Worm (Caenorhabditis elegans) whole organism, L1 larva: ENCODE results near the gene F21C10.11.

Experiments used
- ama-1 ChIP-seq: fragments of 150-350 bp; optimal IDR thresholded peaks from 2 replicates; lab custom pipeline; 2014
- ceh-63 ChIP-seq: fragments of 200-800 bp; sonication (Bioruptor generic); optimal IDR thresholded peaks from 2 replicates; lab custom pipeline; 2018; ENCODE audit warnings: mild to moderate bottlenecking, missing genetic modification characterization, missing compliant biosample characterization
- ceh-82 ChIP-seq, 3 experiments: fragments of 150-350 bp in 1 of 3; sonication (generic microtip) in 2 of 3; optimal IDR thresholded peaks; 2 replicates each; lab custom pipeline; 2014 to 2017; ENCODE audit warnings: missing biosample characterization in 3 of 3, missing genetic modification characterization in 3 of 3
- ceh-90 ChIP-seq: sonication (generic microtip); optimal IDR thresholded peaks from 2 replicates; lab custom pipeline; 2016; ENCODE audit warnings: missing genetic modification characterization, missing compliant biosample characterization
- ces-1 ChIP-seq: fragments of 150-350 bp; optimal IDR thresholded peaks from 2 replicates; lab custom pipeline; 2014; ENCODE audit warnings: missing biosample characterization, missing genetic modification reagents, missing genetic modification characterization
- dsc-1 ChIP-seq: sonication (generic microtip); optimal IDR thresholded peaks from 2 replicates; lab custom pipeline; 2016; ENCODE audit warnings: mild to moderate bottlenecking, missing genetic modification characterization, missing compliant biosample characterization
- efl-1 ChIP-seq, 4 experiments: fragments of 150-350 bp; optimal IDR thresholded peaks in 3 of 4; peaks in 1 of 4; 1 replicate in 1 of 4; 2 replicates in 3 of 4; lab custom pipeline; 2014; ENCODE audit warnings: missing biosample characterization in 2 of 4, missing genetic modification characterization in 2 of 4, missing genetic modification reagents in 2 of 4
- egl-13 ChIP-seq: sonication (generic microtip); optimal IDR thresholded peaks from 2 replicates; lab custom pipeline; 2016; ENCODE audit warnings: missing genotype, missing genetic modification reagents, missing genetic modification characterization, missing compliant biosample characterization
- elt-3 ChIP-seq, 6 experiments: fragments of 150-350 bp in 1 of 6; sonication (generic microtip); optimal IDR thresholded peaks; 2 replicates each; lab custom pipeline; 2017 to 2018; ENCODE audit warnings: missing biosample characterization in 6 of 6, missing genetic modification characterization in 6 of 6, inconsistent platforms in 1 of 6
- fkh-4 ChIP-seq: sonication (generic microtip); optimal IDR thresholded peaks from 2 replicates; lab custom pipeline; 2016; ENCODE audit warnings: missing compliant biosample characterization, missing genetic modification characterization, borderline replicate concordance
- fkh-8 ChIP-seq: sonication (generic microtip); optimal IDR thresholded peaks from 2 replicates; lab custom pipeline; 2016; ENCODE audit warnings: mild to moderate bottlenecking, missing genetic modification characterization, missing compliant biosample characterization
- fos-1 ChIP-seq: fragments of 150-350 bp; optimal IDR thresholded peaks from 2 replicates; lab custom pipeline; 2014; ENCODE audit warnings: missing biosample characterization, missing genetic modification characterization
- grh-1 ChIP-seq: fragments of 200-800 bp; sonication (Bioruptor generic); IDR thresholded peaks from 2 replicates; pipeline ENCODE4 v1.3.6; 2022; ENCODE audit warnings: missing genetic modification reagents, missing genetic modification characterization, missing compliant biosample characterization
- hlh-4 ChIP-seq: sonication (generic microtip); optimal IDR thresholded peaks from 2 replicates; lab custom pipeline; 2016; ENCODE audit warnings: mild to moderate bottlenecking, missing genetic modification characterization, missing compliant biosample characterization
- hpl-2 ChIP-seq: fragments of 150-350 bp; optimal IDR thresholded peaks from 2 replicates; lab custom pipeline; 2014; ENCODE audit warnings: missing biosample characterization, missing genetic modification reagents, missing genetic modification characterization
- jun-1 ChIP-seq: fragments of 150-350 bp; optimal IDR thresholded peaks from 2 replicates; lab custom pipeline; 2014; ENCODE audit warnings: missing biosample characterization, missing genetic modification reagents, missing genetic modification characterization
- lin-14 ChIP-seq: fragments of 200-800 bp; sonication (Bioruptor generic); optimal IDR thresholded peaks from 2 replicates; lab custom pipeline; 2018; ENCODE audit warnings: mild to moderate bottlenecking, missing genetic modification characterization, moderate library complexity, missing compliant biosample characterization
- lsy-2 ChIP-seq, 2 experiments: fragments of 150-350 bp; optimal IDR thresholded peaks; 2 replicates each; lab custom pipeline; 2014; ENCODE audit warnings: missing biosample characterization in 2 of 2, missing genetic modification characterization in 2 of 2
- mdl-1 ChIP-seq, 2 experiments: fragments of 150-350 bp; optimal IDR thresholded peaks; 2 replicates each; lab custom pipeline; 2014 to 2017; ENCODE audit warnings: missing biosample characterization in 2 of 2, missing genetic modification characterization in 2 of 2, inconsistent platforms in 1 of 2
- mep-1 ChIP-seq: fragments of 150-350 bp; optimal IDR thresholded peaks from 2 replicates; lab custom pipeline; 2014; ENCODE audit warnings: missing biosample characterization, missing genetic modification characterization
- nhr-11 ChIP-seq: fragments of 150-350 bp; optimal IDR thresholded peaks from 2 replicates; lab custom pipeline; 2014; ENCODE audit warnings: missing biosample characterization, missing genetic modification characterization
- nhr-20 ChIP-seq: sonication (generic microtip); optimal IDR thresholded peaks from 2 replicates; lab custom pipeline; 2016; ENCODE audit warnings: mild to moderate bottlenecking, missing genetic modification characterization, missing compliant biosample characterization
- nhr-47 ChIP-seq: sonication (generic microtip); optimal IDR thresholded peaks from 2 replicates; lab custom pipeline; 2016; ENCODE audit warnings: mild to moderate bottlenecking, missing genetic modification characterization, moderate library complexity, missing compliant biosample characterization
- nhr-71 ChIP-seq: sonication (generic microtip); optimal IDR thresholded peaks from 2 replicates; lab custom pipeline; 2016; ENCODE audit warnings: mild to moderate bottlenecking, missing genetic modification characterization, moderate library complexity, missing compliant biosample characterization
- nhr-76 ChIP-seq: sonication (generic microtip); optimal IDR thresholded peaks from 2 replicates; lab custom pipeline; 2017; ENCODE audit warnings: missing biosample characterization, missing genetic modification characterization
- nhr-77 ChIP-seq: fragments of 150-350 bp; optimal IDR thresholded peaks from 2 replicates; lab custom pipeline; 2014; ENCODE audit warnings: missing biosample characterization, missing genetic modification characterization
- nhr-85 ChIP-seq: sonication (generic microtip); peaks from one replicate; lab custom pipeline; 2016; ENCODE audit warnings: missing genetic modification characterization, inconsistent platforms, missing compliant biosample characterization
- nhr-90 ChIP-seq: sonication (generic microtip); optimal IDR thresholded peaks from 2 replicates; lab custom pipeline; 2016; ENCODE audit warnings: mild to moderate bottlenecking, missing genetic modification characterization, missing compliant biosample characterization; ENCODE audit not compliant: poor library complexity
- pax-3 ChIP-seq: fragments of 200-800 bp; sonication (Bioruptor generic); optimal IDR thresholded peaks from 2 replicates; lab custom pipeline; 2018; ENCODE audit warnings: mild to moderate bottlenecking, missing genetic modification characterization, moderate library complexity, missing compliant biosample characterization
- snpc-4 ChIP-seq: fragments of 150-350 bp; optimal IDR thresholded peaks from 2 replicates; lab custom pipeline; 2014; ENCODE audit warnings: missing biosample characterization, missing genetic modification characterization
- sox-4 ChIP-seq: sonication (generic microtip); optimal IDR thresholded peaks from 2 replicates; lab custom pipeline; 2016; ENCODE audit warnings: missing genetic modification characterization, missing compliant biosample characterization
- swsn-7 ChIP-seq: sonication (generic microtip); optimal IDR thresholded peaks from 2 replicates; lab custom pipeline; 2016; ENCODE audit warnings: missing genetic modification characterization, missing compliant biosample characterization
- tbx-2 ChIP-seq: sonication (generic microtip); optimal IDR thresholded peaks from 2 replicates; lab custom pipeline; 2016; ENCODE audit warnings: missing genetic modification characterization, missing compliant biosample characterization
- xbp-1 ChIP-seq: sonication (generic microtip); optimal IDR thresholded peaks from 2 replicates; lab custom pipeline; 2016; ENCODE audit warnings: missing genetic modification characterization, missing compliant biosample characterization

Gene F21C10.11

ce11 chrV:9128562-9128961 lies 5.3 kb downstream of the F21C10.11 start (continued):
- TF ChIP-seq egl-13: peak; percentile 76

- TF ChIP-seq efl-1 (optimal IDR thresholded peaks at IDR 0.05; lab: Kevin White, UChicago): no peak
- peak in 1 of 2 experiments; percentile 60 for TF ChIP-seq efl-1 (GFP tag; optimal IDR thresholded peaks at IDR 0.05 in 1 of 2; lab: Kevin White, UChicago)
- no peak for TF ChIP-seq ceh-63 (GFP tag; lab: Kevin White, UChicago)
These were observed 7.5 kb downstream of the F21C10.11 start, which contains the start of gene F21C10.19 for ce11 chrV:9130766-9131165. Gene F21C10.19, plus strand, starts transcription at chrV:9131066.

ce11 chrV:9132043-9132442 lies 8.8 kb downstream of the F21C10.11 start, which contains the start of gene F21C10.1:
Gene F21C10.1, plus strand, starts transcription at chrV:9132343.
- TF ChIP-seq nhr-77 (tag; lab: Kevin White, UChicago) (no peak), lin-14 (no peak), grh-1 (GFP tag; lab: Robert Waterston, UW) (no peak), nhr-85 (tag; lab: Kevin White, UChicago) (no peak)

- TF ChIP-seq grh-1 (GFP tag; lab: Robert Waterston, UW): no peak
- TF ChIP-seq egl-13: no peak
- TF ChIP-seq fkh-8: peak; percentile 95
- peak; percentile 29 for TF ChIP-seq dsc-1 (tag; lab: Kevin White, UChicago)
- TF ChIP-seq sox-4 (tag; lab: Kevin White, UChicago): peak; percentile 9
- no peak for TF ChIP-seq tbx-2 (tag; lab: Kevin White, UChicago)
- TF ChIP-seq nhr-76 (tag; lab: Kevin White, UChicago): no peak
- TF ChIP-seq mep-1 (tag; lab: Kevin White, UChicago): no peak
- TF ChIP-seq pax-3 (tag; lab: Kevin White, UChicago): peak; percentile 10
- TF ChIP-seq snpc-4 (tag; lab: Kevin White, UChicago): no peak
- TF ChIP-seq nhr-47 (tag; lab: Kevin White, UChicago): peak; percentile 62
- TF ChIP-seq nhr-90: no peak
- no peak for TF ChIP-seq jun-1 (tag; lab: Kevin White, UChicago)
- TF ChIP-seq nhr-11 (tag; lab: Kevin White, UChicago): peak; percentile 59
- TF ChIP-seq swsn-7 (tag; lab: Kevin White, UChicago): peak; percentile 3
- TF ChIP-seq ama-1 (lab: Kevin White, UChicago): no peak
- no peak for TF ChIP-seq hlh-4 (tag; lab: Kevin White, UChicago)
- TF ChIP-seq lin-14: peak; percentile 6
- no peak for TF ChIP-seq ceh-82 (tag; optimal IDR thresholded peaks at IDR 0.05; lab: Kevin White, UChicago)
- TF ChIP-seq nhr-71: peak; percentile 72
- TF ChIP-seq nhr-20: peak; percentile 79
These were observed 10.7 kb downstream of the F21C10.11 start, which contains the start of gene B0222.1 for ce11 chrV:9133950-9134349. Gene B0222.1, plus strand, starts transcription at chrV:9134255.

ce11 chrV:9137618-9138017 lies 14.3 kb downstream of the F21C10.11 start, which contains the start of gene pitr-2:
Gene pitr-2, minus strand, starts transcription at chrV:9137718.
- TF ChIP-seq hpl-2 (GFP tag; lab: Kevin White, UChicago) (no peak), fkh-4 (tag; lab: Kevin White, UChicago) (no peak), lsy-2 (tag; optimal IDR thresholded peaks at IDR 0.05; lab: Kevin White, UChicago) (no peak), ces-1 (GFP tag; lab: Kevin White, UChicago) (no peak), nhr-77 (tag; lab: Kevin White, UChicago) (no peak), pax-3 (tag; lab: Kevin White, UChicago) (no peak), ceh-90 (tag; lab: Kevin White, UChicago) (no peak), elt-3 (tag; optimal IDR thresholded peaks at IDR 0.05; lab: Kevin White, UChicago) (no peak), nhr-71 (no peak), ceh-82 (tag; optimal IDR thresholded peaks at IDR 0.05; lab: Kevin White, UChicago) (no peak), xbp-1 (tag; lab: Kevin White, UChicago) (no peak), fos-1 (tag; lab: Kevin White, UChicago) (no peak), mdl-1 (tag; optimal IDR thresholded peaks at IDR 0.05; lab: Kevin White, UChicago) (no peak)
